Worm (Caenorhabditis elegans) whole organism, mixed stage, embryonic: Measurements from ENCODE around the gene srh-45.

Source experiments
- M03D4.4 ChIP-seq: sonication (generic microtip); optimal IDR thresholded peaks from 2 replicates; lab custom pipeline; 2017; ENCODE audit warnings: mild to moderate bottlenecking, missing genetic modification characterization, missing compliant biosample characterization
- blmp-1 ChIP-seq: fragments of 150-350 bp; optimal IDR thresholded peaks from 2 replicates; lab custom pipeline; 2014; ENCODE audit warnings: missing biosample characterization, missing genetic modification characterization
- ceh-43 ChIP-seq: fragments of 200-800 bp; sonication (Bioruptor generic); optimal IDR thresholded peaks from 2 replicates; lab custom pipeline; 2018; ENCODE audit warnings: mild to moderate bottlenecking, missing genetic modification characterization, moderate library complexity, missing compliant biosample characterization
- ceh-83 ChIP-seq: fragments of 200-800 bp; sonication (Bioruptor generic); optimal IDR thresholded peaks from 2 replicates; lab custom pipeline; 2018; ENCODE audit warnings: mild to moderate bottlenecking, missing genetic modification characterization, missing compliant biosample characterization
- ces-1 ChIP-seq: fragments of 150-350 bp; optimal IDR thresholded peaks from 2 replicates; lab custom pipeline; 2014; ENCODE audit warnings: missing biosample characterization, missing genetic modification reagents, missing genetic modification characterization
- drap-1 ChIP-seq: fragments of 200-800 bp; sonication (Bioruptor generic); optimal IDR thresholded peaks from 3 replicates; lab custom pipeline; 2018; ENCODE audit warnings: mild to moderate bottlenecking, missing genetic modification characterization, missing compliant biosample characterization
- elt-1 ChIP-seq: sonication (generic microtip); optimal IDR thresholded peaks from 2 replicates; lab custom pipeline; 2017; ENCODE audit warnings: missing genetic modification characterization, mild to moderate bottlenecking, missing compliant biosample characterization, antibody characterized with exemption, moderate library complexity, borderline replicate concordance; ENCODE audit not compliant: insufficient read depth
- elt-3 ChIP-seq: fragments of 150-350 bp; optimal IDR thresholded peaks from 2 replicates; lab custom pipeline; 2014; ENCODE audit warnings: missing biosample characterization, missing genetic modification characterization
- flh-1 ChIP-seq: fragments of 200-800 bp; sonication (Bioruptor generic); optimal IDR thresholded peaks from 2 replicates; lab custom pipeline; 2018; ENCODE audit warnings: mild to moderate bottlenecking, missing genetic modification characterization, moderate library complexity, missing compliant biosample characterization
- ham-2 ChIP-seq: fragments of 200-800 bp; sonication (Bioruptor generic); optimal IDR thresholded peaks from 2 replicates; lab custom pipeline; 2018; ENCODE audit warnings: mild to moderate bottlenecking, missing genetic modification characterization, missing compliant biosample characterization
- hlh-1 ChIP-seq: fragments of 150-350 bp; optimal IDR thresholded peaks from 2 replicates; lab custom pipeline; 2014; ENCODE audit warnings: missing biosample characterization, missing genetic modification reagents, missing genetic modification characterization
- lin-13 ChIP-seq: fragments of 150-350 bp; optimal IDR thresholded peaks from 2 replicates; lab custom pipeline; 2014; ENCODE audit warnings: missing biosample characterization, missing genetic modification characterization
- mep-1 ChIP-seq: fragments of 150-350 bp; optimal IDR thresholded peaks from 2 replicates; lab custom pipeline; 2017; ENCODE audit warnings: missing biosample characterization, missing genetic modification reagents, missing genetic modification characterization, inconsistent platforms
- mls-2 ChIP-seq: sonication (generic microtip); optimal IDR thresholded peaks from 2 replicates; lab custom pipeline; 2016; ENCODE audit warnings: mild to moderate bottlenecking, missing genetic modification characterization, moderate library complexity, missing compliant biosample characterization
- nhr-12 ChIP-seq: fragments of 150-350 bp; optimal IDR thresholded peaks from 2 replicates; lab custom pipeline; 2014; ENCODE audit warnings: missing biosample characterization, missing genetic modification characterization
- nhr-2 ChIP-seq: fragments of 150-350 bp; optimal IDR thresholded peaks from 2 replicates; lab custom pipeline; 2014; ENCODE audit warnings: missing biosample characterization, missing genetic modification characterization
- nhr-237 ChIP-seq: fragments of 150-350 bp; optimal IDR thresholded peaks from 2 replicates; lab custom pipeline; 2014; ENCODE audit warnings: missing biosample characterization, missing genetic modification characterization
- nhr-76 ChIP-seq: sonication (generic microtip); optimal IDR thresholded peaks from 2 replicates; lab custom pipeline; 2017; ENCODE audit warnings: missing biosample characterization, missing genetic modification characterization
- pha-4 ChIP-seq: fragments of 150-350 bp; optimal IDR thresholded peaks from 2 replicates; lab custom pipeline; 2018; ENCODE audit warnings: missing biosample characterization, missing genetic modification reagents, missing genetic modification characterization
- snpc-4 ChIP-seq: fragments of 150-350 bp; optimal IDR thresholded peaks from 2 replicates; lab custom pipeline; 2014; ENCODE audit warnings: missing biosample characterization, missing genetic modification characterization
- sptf-1 ChIP-seq: sonication (generic microtip); optimal IDR thresholded peaks from 2 replicates; lab custom pipeline; 2017; ENCODE audit warnings: mild to moderate bottlenecking, missing genetic modification characterization, moderate library complexity, missing compliant biosample characterization
- tbx-8 ChIP-seq: fragments of 200-800 bp; sonication (Bioruptor generic); optimal IDR thresholded peaks from 2 replicates; lab custom pipeline; 2018; ENCODE audit warnings: mild to moderate bottlenecking, missing genetic modification characterization, moderate library complexity, missing compliant biosample characterization
- unc-120 ChIP-seq: sonication (generic microtip); optimal IDR thresholded peaks from 2 replicates; lab custom pipeline; 2017; ENCODE audit warnings: missing genetic modification characterization, missing compliant biosample characterization; ENCODE audit not compliant: poor library complexity, severe bottlenecking
- unc-39 ChIP-seq: fragments of 150-350 bp; optimal IDR thresholded peaks from 2 replicates; lab custom pipeline; 2014; ENCODE audit warnings: missing biosample characterization, missing genetic modification characterization
- unc-62 ChIP-seq: fragments of 150-350 bp; optimal IDR thresholded peaks from 2 replicates; lab custom pipeline; 2014; ENCODE audit warnings: missing biosample characterization, missing genetic modification reagents, missing genetic modification characterization
- zip-8 ChIP-seq: fragments of 150-350 bp; optimal IDR thresholded peaks from 2 replicates; lab custom pipeline; 2014; ENCODE audit warnings: missing biosample characterization, missing genetic modification characterization
- ztf-11 ChIP-seq: fragments of 150-350 bp; optimal IDR thresholded peaks from 2 replicates; lab custom pipeline; 2014; ENCODE audit warnings: missing biosample characterization, missing genetic modification characterization

The srh-45 gene

ce11 chrV:11341913-11342312 lies 37.1 kb upstream of the srh-45 start, which contains the start of gene T02E9.5:
T02E9.5 (plus strand) TSS chrV:11342233.
- TF ChIP-seq hlh-1 (tag; lab: Kevin White, UChicago) (no peak), ces-1 (GFP tag; lab: Kevin White, UChicago) (peak; percentile 94)

ce11 chrV:11341130-11341675 lies 36.4 kb upstream of the srh-45 start:
- TF ChIP-seq nhr-76 (tag; lab: Kevin White, UChicago), result no peak
- TF ChIP-seq ces-1 (GFP tag; lab: Kevin White, UChicago), result peak; percentile 95
- peak; percentile 43 for TF ChIP-seq mls-2 (tag; lab: Kevin White, UChicago)

- TF ChIP-seq ces-1 (GFP tag; lab: Kevin White, UChicago) (peak; percentile 91), ham-2 (GFP tag; lab: Kevin White, UChicago) (no peak), nhr-237 (no peak)
- TF ChIP-seq, all 35 proteins: peak for 1
These were observed 32.1 kb upstream of the srh-45 start for ce11 chrV:11336877-11337276.

ce11 chrV:11335757-11336418 lies 31.1 kb upstream of the srh-45 start:
- TF ChIP-seq elt-1 (no peak), snpc-4 (tag; lab: Kevin White, UChicago) (no peak), pha-4 (tag; lab: Kevin White, UChicago) (peak; percentile 4), nhr-2 (tag; lab: Kevin White, UChicago) (peak; percentile 8), unc-62 (no peak)

ce11 chrV:11334193-11334592 lies 29.4 kb upstream of the srh-45 start, which contains the start of gene T02E9.6:
T02E9.6 (minus strand) TSS chrV:11334293.
- TF ChIP-seq M03D4.4 (tag; lab: Kevin White, UChicago) (no peak), sptf-1 (tag; lab: Kevin White, UChicago) (no peak), ceh-43 (GFP tag; lab: Kevin White, UChicago) (no peak), ztf-11 (no peak), unc-39 (tag; lab: Kevin White, UChicago) (no peak), lin-13 (tag; lab: Kevin White, UChicago) (no peak), nhr-12 (no peak), blmp-1 (tag; lab: Kevin White, UChicago) (no peak), ham-2 (GFP tag; lab: Kevin White, UChicago) (no peak), mep-1 (tag; lab: Kevin White, UChicago) (no peak), zip-8 (no peak), nhr-2 (tag; lab: Kevin White, UChicago) (no peak), elt-1 (no peak)

ce11 chrV:11329100-11329499 lies 24.3 kb upstream of the srh-45 start, which contains the start of gene F47G9.6:
F47G9.6 (plus strand) TSS chrV:11329400.
- TF ChIP-seq tbx-8 (no peak), nhr-12 (no peak), ceh-83 (GFP tag; lab: Kevin White, UChicago) (no peak), flh-1 (GFP tag; lab: Kevin White, UChicago) (no peak), nhr-237 (no peak), sptf-1 (tag; lab: Kevin White, UChicago) (no peak), drap-1 (GFP tag; lab: Kevin White, UChicago) (no peak), elt-3 (tag; lab: Kevin White, UChicago) (no peak), ces-1 (GFP tag; lab: Kevin White, UChicago) (no peak), lin-13 (tag; lab: Kevin White, UChicago) (no peak), ceh-43 (GFP tag; lab: Kevin White, UChicago) (no peak), unc-39 (tag; lab: Kevin White, UChicago) (no peak), unc-120 (tag; lab: Kevin White, UChicago) (no peak)
- TF ChIP-seq, all 35 proteins: peak for 0
